Fruit fly (Drosophila melanogaster) S2 (cell line): Measurements from ENCODE around the gene mub.
A peak's percentile ranks its signal among the peaks of the same experiment; 100 is the strongest.

Experiments
- CG8478 ChIP-seq: fragments of >200 bp; optimal IDR thresholded peaks from 2 replicates; lab custom pipeline; 2018
- CTCF ChIP-seq, 2 experiments: fragments of >200 bp; optimal IDR thresholded peaks; 2 replicates each; lab custom pipeline; 2018

mub gene

DNA sequence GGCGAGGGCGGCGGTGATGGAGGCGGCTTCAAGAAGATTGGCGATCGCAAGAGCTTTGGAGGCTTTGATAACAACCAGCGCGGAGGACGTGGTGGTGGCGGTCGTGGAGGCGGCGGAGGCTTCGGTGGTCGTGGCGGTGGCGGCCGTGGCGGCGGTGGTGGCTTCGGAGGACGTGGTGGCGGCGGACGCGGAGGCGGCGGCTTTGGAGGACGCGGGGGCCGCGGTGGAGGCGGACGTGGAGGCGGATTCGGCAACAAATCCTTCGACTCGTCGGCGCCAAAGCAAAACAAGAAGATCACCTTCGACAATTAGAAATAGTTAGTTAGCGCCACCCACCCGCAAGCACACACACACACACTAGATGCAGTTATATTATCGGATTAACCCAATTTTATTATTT lies 9.0 kb upstream of the mub start:
- TF ChIP-seq CG8478 (lab: Kevin White, UChicago): no peak
- TF ChIP-seq CTCF (optimal IDR thresholded peaks at IDR 0.05; lab: Kevin White, UChicago): no peak

- TF ChIP-seq CG8478 (lab: Kevin White, UChicago) (no peak), CTCF (optimal IDR thresholded peaks at IDR 0.05; lab: Kevin White, UChicago) (no peak)
These were observed 4.6 kb upstream of the mub start for dm6 chr3L:21839720-21840641.

DNA sequence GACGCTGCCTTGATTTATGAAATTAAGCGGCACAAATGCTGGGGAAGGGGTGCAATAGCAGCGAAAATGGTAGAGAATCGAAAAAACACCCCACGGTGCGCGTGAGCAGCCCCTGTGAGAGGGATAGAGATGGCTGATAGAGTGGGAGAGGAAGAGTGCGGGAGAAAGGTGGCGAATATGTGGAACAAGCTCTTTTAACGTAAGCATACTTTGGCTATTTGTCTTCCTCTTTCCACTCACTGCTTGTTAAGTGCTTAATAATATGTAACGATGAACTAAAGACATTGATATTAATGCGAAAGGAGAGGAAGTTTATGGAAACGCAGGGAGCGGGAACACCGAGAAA lies 4.0 kb upstream of the mub start:
- no peak for TF ChIP-seq CG8478 (lab: Kevin White, UChicago)
- no peak for TF ChIP-seq CTCF (optimal IDR thresholded peaks at IDR 0.05; lab: Kevin White, UChicago)

- no peak for TF ChIP-seq CG8478 (lab: Kevin White, UChicago)
- no peak for TF ChIP-seq CTCF (optimal IDR thresholded peaks at IDR 0.05; lab: Kevin White, UChicago)
These were observed 3.5 kb upstream of the mub start, which contains the start of gene P5CDh1 for dm6 chr3L:21841079-21841478. TSS of gene P5CDh1 (minus strand) at chr3L:21841356.

DNA sequence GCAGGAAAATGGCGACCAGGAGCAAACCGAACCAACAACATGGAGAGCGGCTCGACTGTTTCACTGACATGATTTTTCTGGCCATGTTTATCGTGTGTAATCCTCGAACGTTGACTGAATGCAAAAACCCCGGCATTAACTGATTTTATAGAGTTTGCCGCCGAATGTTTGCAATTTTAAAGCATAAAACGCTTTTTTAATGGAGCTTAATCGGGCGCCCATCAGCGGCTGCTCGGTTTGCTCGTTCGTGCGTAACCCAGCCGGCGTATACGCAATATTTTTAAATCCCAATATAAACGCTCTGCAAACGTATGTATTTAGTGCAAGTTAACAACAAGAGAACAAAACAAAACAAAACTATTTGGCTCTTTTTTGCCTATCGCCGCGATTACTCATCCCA lies 2.3 kb upstream of the mub start, which contains the start of gene CG14563:
Gene CG14563 (minus strand): TSS at position 101 of the 400 bp plus-strand sequence.
- TF ChIP-seq CG8478 (lab: Kevin White, UChicago) (no peak), CTCF (optimal IDR thresholded peaks at IDR 0.05; lab: Kevin White, UChicago) (no peak)

dm6 chr3L:21843307-21843706 lies 1.3 kb upstream of the mub start:
- no peak for TF ChIP-seq CG8478 (lab: Kevin White, UChicago)
- TF ChIP-seq CTCF (optimal IDR thresholded peaks at IDR 0.05; lab: Kevin White, UChicago): no peak

dm6 chr3L:21846591-21846990 lies 2.0 kb downstream of the mub start:
- TF ChIP-seq CTCF (optimal IDR thresholded peaks at IDR 0.05; lab: Kevin White, UChicago): no peak
- no peak for TF ChIP-seq CG8478 (lab: Kevin White, UChicago)

dm6 chr3L:21848320-21848719 lies 3.7 kb downstream of the mub start:
- TF ChIP-seq CTCF (optimal IDR thresholded peaks at IDR 0.05; lab: Kevin White, UChicago) (no peak), CG8478 (lab: Kevin White, UChicago) (no peak)

DNA sequence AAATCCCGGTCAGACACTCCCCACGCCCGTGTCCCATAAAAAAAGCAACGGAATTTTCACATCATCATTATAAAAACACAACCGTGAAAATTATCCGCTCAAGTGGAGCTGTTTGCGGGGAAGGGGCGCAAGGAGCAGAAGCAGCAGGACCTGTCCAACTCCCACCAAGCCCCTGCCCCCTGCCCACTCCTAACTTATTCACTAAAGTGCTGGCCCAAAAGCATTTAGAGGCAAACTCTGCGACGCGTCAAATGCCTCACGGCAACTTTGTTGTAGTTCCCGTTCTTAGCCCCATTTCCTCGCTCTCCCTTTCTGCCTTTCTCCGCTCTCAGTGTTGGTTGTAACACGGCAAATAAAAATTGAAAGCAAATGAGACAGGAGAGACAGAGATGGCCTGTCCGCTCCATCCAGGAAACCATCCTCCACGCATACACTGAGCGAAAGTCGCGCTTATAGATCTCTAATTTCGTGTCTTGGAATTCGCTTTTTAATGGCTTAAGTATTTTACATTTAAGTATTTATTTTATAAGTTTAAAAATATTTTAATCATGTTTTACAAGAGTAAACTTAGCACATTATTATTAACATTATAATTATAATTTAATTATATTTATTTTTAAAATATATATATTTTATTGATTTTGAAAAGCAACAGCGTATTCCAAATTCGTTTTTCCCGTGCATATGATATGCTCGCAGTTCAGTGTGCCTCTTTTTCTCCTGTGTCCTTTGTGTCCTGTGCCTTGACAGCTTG lies 14.9 kb downstream of the mub start:
- TF ChIP-seq CG8478 (lab: Kevin White, UChicago) (no peak), CTCF (optimal IDR thresholded peaks at IDR 0.05; lab: Kevin White, UChicago) (no peak)

- no peak for TF ChIP-seq CG8478 (lab: Kevin White, UChicago)
- TF ChIP-seq CTCF (optimal IDR thresholded peaks at IDR 0.05; lab: Kevin White, UChicago): no peak
These were observed 27.2 kb downstream of the mub start for dm6 chr3L:21871804-21872203.

DNA sequence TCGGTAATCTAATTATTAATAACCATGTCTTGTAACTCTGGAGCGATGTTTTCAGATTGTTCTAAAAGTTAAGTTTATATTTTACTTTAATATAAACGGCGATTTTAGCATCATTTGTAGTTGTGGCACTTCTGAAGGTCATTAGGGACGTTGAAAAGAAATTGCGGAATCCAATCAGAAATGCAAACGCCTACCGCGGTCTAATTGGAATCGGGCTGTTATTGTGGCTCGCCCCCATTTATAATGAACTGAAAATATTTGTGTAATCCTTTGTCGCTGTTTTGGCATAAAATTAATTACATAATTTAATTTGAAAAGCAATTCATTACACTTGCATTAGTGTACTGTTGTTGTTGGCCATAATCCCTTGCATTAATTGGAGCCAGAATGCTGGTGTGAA lies 33.7 kb downstream of the mub start:
- TF ChIP-seq CTCF (optimal IDR thresholded peaks at IDR 0.05; lab: Kevin White, UChicago): no peak

- TF ChIP-seq CTCF (optimal IDR thresholded peaks at IDR 0.05; lab: Kevin White, UChicago): peak; percentile 11 to 34
- no peak for TF ChIP-seq CG8478 (lab: Kevin White, UChicago)
These were observed 34.8 kb downstream of the mub start for dm6 chr3L:21879344-21879743.

- TF ChIP-seq CG8478 (lab: Kevin White, UChicago): no peak
- TF ChIP-seq CTCF (optimal IDR thresholded peaks at IDR 0.05; lab: Kevin White, UChicago): peak in 1 of 2 experiments; percentile 17
These were observed 35.8 kb downstream of the mub start for dm6 chr3L:21880398-21880810.

DNA sequence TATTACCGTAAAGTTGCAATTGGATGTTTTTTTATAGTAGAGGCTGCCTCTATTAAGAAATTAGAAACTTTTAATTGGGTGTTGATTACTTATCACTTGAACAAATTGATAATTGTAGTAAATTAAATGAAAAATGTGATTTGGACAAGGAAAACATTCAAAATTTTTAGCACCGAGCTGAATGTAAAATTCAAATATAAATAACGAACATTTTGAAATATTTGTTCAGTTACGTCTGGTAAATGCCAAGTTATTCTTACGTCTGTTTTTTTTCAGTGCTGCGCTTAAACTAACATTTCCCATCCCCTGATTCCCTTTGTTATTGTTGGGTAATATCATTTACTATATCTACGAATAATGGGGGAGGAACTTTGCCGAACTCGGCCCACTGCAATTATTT lies 37.5 kb downstream of the mub start:
- TF ChIP-seq CG8478 (lab: Kevin White, UChicago): no peak
- no peak for TF ChIP-seq CTCF (optimal IDR thresholded peaks at IDR 0.05; lab: Kevin White, UChicago)

DNA sequence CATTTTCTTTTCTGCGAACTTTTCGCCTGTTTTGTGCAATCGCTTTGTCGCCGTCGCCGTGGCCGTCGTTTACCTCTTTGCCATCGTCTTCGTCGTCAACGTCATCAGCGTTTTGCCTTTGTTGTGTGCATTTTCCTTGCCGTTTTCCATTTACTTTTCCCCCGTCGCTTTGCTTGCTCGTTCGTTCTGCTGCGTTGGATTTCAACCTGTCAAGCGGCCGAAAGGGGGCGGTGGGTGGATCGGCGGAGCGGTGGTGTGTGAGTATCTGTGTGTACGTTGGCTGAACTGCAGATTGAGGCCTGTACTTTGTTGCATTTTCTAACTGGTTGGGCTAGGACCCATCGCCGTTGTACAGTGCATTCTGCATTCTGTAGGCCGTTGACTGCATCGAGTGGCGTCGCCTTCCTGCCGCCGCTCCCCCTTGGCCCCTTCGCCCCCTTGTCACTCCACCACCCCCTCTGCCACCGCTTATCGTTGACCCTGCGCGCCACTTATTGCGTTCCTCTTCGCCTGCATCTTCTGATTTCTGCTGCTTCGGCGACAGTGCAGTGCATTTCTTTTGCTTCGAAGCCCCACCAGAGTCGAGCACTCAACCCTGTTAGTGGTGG lies 38.5 kb downstream of the mub start:
- TF ChIP-seq CG8478 (lab: Kevin White, UChicago) (no peak), CTCF (optimal IDR thresholded peaks at IDR 0.05; lab: Kevin White, UChicago) (no peak)
